Worm (Caenorhabditis elegans) whole organism, mixed stage, embryonic: Measurements from ENCODE around the gene C04F6.7.

Experiments
- ces-1 ChIP-seq: fragments of 150-350 bp; optimal IDR thresholded peaks from 2 replicates; lab custom pipeline; 2014; ENCODE audit warnings: missing biosample characterization, missing genetic modification reagents, missing genetic modification characterization
- elt-3 ChIP-seq: fragments of 150-350 bp; optimal IDR thresholded peaks from 2 replicates; lab custom pipeline; 2014; ENCODE audit warnings: missing biosample characterization, missing genetic modification characterization
- hlh-1 ChIP-seq: fragments of 150-350 bp; optimal IDR thresholded peaks from 2 replicates; lab custom pipeline; 2014; ENCODE audit warnings: missing biosample characterization, missing genetic modification reagents, missing genetic modification characterization
- lin-13 ChIP-seq: fragments of 150-350 bp; optimal IDR thresholded peaks from 2 replicates; lab custom pipeline; 2014; ENCODE audit warnings: missing biosample characterization, missing genetic modification characterization
- nhr-237 ChIP-seq: fragments of 150-350 bp; optimal IDR thresholded peaks from 2 replicates; lab custom pipeline; 2014; ENCODE audit warnings: missing biosample characterization, missing genetic modification characterization
- nhr-76 ChIP-seq: sonication (generic microtip); optimal IDR thresholded peaks from 2 replicates; lab custom pipeline; 2017; ENCODE audit warnings: missing biosample characterization, missing genetic modification characterization
- pha-4 ChIP-seq: fragments of 150-350 bp; optimal IDR thresholded peaks from 2 replicates; lab custom pipeline; 2018; ENCODE audit warnings: missing biosample characterization, missing genetic modification reagents, missing genetic modification characterization
- sem-2 ChIP-seq: fragments of 200-800 bp; sonication (Bioruptor generic); optimal IDR thresholded peaks from 2 replicates; lab custom pipeline; 2018; ENCODE audit warnings: mild to moderate bottlenecking, missing genetic modification characterization, missing compliant biosample characterization
- snpc-4 ChIP-seq: fragments of 150-350 bp; optimal IDR thresholded peaks from 2 replicates; lab custom pipeline; 2014; ENCODE audit warnings: missing biosample characterization, missing genetic modification characterization
- unc-39 ChIP-seq: fragments of 150-350 bp; optimal IDR thresholded peaks from 2 replicates; lab custom pipeline; 2014; ENCODE audit warnings: missing biosample characterization, missing genetic modification characterization
- unc-62 ChIP-seq: fragments of 150-350 bp; optimal IDR thresholded peaks from 2 replicates; lab custom pipeline; 2014; ENCODE audit warnings: missing biosample characterization, missing genetic modification reagents, missing genetic modification characterization
- ztf-11 ChIP-seq: fragments of 150-350 bp; optimal IDR thresholded peaks from 2 replicates; lab custom pipeline; 2014; ENCODE audit warnings: missing biosample characterization, missing genetic modification characterization

DNA sequence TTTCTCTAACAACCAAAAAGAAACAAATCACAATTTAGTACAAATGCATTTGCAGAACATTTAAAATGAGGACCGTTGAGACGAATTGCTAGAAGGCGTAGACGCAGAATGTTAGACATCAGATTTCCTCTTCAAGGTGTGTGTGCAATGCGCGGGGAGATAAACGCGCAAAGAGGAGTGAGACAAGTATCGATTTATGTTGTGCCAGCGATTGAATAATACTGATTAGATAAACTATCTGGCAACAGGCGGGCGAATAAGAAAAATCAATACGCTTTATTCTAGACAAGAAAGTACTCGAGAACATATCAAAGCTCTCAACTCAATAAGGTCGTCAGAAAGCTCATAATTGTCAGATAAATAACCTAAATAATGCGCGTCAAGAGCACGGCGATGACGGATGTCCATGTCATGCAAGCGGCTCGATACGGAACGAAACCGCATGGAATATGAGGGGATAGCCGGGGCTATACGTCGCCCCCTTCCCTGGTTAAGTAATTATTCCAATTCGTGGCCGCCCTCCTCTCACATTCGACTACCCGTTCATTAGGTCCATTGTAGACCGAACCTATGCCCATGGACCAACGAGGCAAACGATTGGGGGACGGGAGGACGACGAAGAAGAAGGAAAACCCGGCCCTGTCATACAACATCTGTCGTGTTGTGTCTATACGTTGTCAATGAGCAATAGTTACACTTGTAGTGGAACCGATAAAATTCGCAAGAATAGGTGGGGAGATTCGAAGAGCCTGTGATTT, 48.2 kb upstream of the C04F6.7 start:
- TF ChIP-seq hlh-1 (tag; lab: Kevin White, UChicago), result no peak
- no peak for TF ChIP-seq nhr-237 (tag; lab: Kevin White, UChicago)
- no peak for TF ChIP-seq pha-4
- TF ChIP-seq ztf-11 (tag; lab: Kevin White, UChicago), result no peak
- TF ChIP-seq lin-13, result no peak
- peak; percentile 48 for TF ChIP-seq ces-1
- TF ChIP-seq unc-39 (tag; lab: Kevin White, UChicago), result no peak
- no peak for TF ChIP-seq snpc-4
- no peak for TF ChIP-seq unc-62 (GFP tag; lab: Kevin White, UChicago)
- TF ChIP-seq elt-3 (tag; lab: Kevin White, UChicago), result no peak
- no peak for TF ChIP-seq sem-2 (GFP tag; lab: Kevin White, UChicago)
- TF ChIP-seq nhr-76 (tag; lab: Kevin White, UChicago), result no peak
